Worm (Caenorhabditis elegans) whole organism, mixed stage, embryonic: ENCODE measurements around the gene F11D11.22.

Experiments used
- M03D4.4 ChIP-seq: sonication (generic microtip); optimal IDR thresholded peaks from 2 replicates; lab custom pipeline; 2017; ENCODE audit warnings: mild to moderate bottlenecking, missing genetic modification characterization, missing compliant biosample characterization
- bed-3 ChIP-seq: fragments of 200-800 bp; sonication (Bioruptor generic); optimal IDR thresholded peaks from 3 replicates; lab custom pipeline; 2018; ENCODE audit warnings: mild to moderate bottlenecking, missing genetic modification characterization, moderate library complexity, missing compliant biosample characterization
- blmp-1 ChIP-seq: fragments of 150-350 bp; optimal IDR thresholded peaks from 2 replicates; lab custom pipeline; 2014; ENCODE audit warnings: missing biosample characterization, missing genetic modification characterization
- ceh-39 ChIP-seq: fragments of 150-350 bp; optimal IDR thresholded peaks from 2 replicates; lab custom pipeline; 2014; ENCODE audit warnings: missing biosample characterization, missing genetic modification characterization
- ceh-43 ChIP-seq: fragments of 200-800 bp; sonication (Bioruptor generic); optimal IDR thresholded peaks from 2 replicates; lab custom pipeline; 2018; ENCODE audit warnings: mild to moderate bottlenecking, missing genetic modification characterization, moderate library complexity, missing compliant biosample characterization
- ceh-83 ChIP-seq: fragments of 200-800 bp; sonication (Bioruptor generic); optimal IDR thresholded peaks from 2 replicates; lab custom pipeline; 2018; ENCODE audit warnings: mild to moderate bottlenecking, missing genetic modification characterization, missing compliant biosample characterization
- ces-1 ChIP-seq: fragments of 150-350 bp; optimal IDR thresholded peaks from 2 replicates; lab custom pipeline; 2014; ENCODE audit warnings: missing biosample characterization, missing genetic modification reagents, missing genetic modification characterization
- cnd-1 ChIP-seq: fragments of 200-800 bp; sonication (Bioruptor generic); optimal IDR thresholded peaks from 2 replicates; lab custom pipeline; 2018; ENCODE audit warnings: mild to moderate bottlenecking, missing genetic modification characterization, missing compliant biosample characterization
- drap-1 ChIP-seq: fragments of 200-800 bp; sonication (Bioruptor generic); optimal IDR thresholded peaks from 3 replicates; lab custom pipeline; 2018; ENCODE audit warnings: mild to moderate bottlenecking, missing genetic modification characterization, missing compliant biosample characterization
- elt-1 ChIP-seq: sonication (generic microtip); optimal IDR thresholded peaks from 2 replicates; lab custom pipeline; 2017; ENCODE audit warnings: missing genetic modification characterization, mild to moderate bottlenecking, missing compliant biosample characterization, antibody characterized with exemption, moderate library complexity, borderline replicate concordance; ENCODE audit not compliant: insufficient read depth
- elt-3 ChIP-seq: fragments of 150-350 bp; optimal IDR thresholded peaks from 2 replicates; lab custom pipeline; 2014; ENCODE audit warnings: missing biosample characterization, missing genetic modification characterization
- ham-2 ChIP-seq: fragments of 200-800 bp; sonication (Bioruptor generic); optimal IDR thresholded peaks from 2 replicates; lab custom pipeline; 2018; ENCODE audit warnings: mild to moderate bottlenecking, missing genetic modification characterization, missing compliant biosample characterization
- hlh-1 ChIP-seq: fragments of 150-350 bp; optimal IDR thresholded peaks from 2 replicates; lab custom pipeline; 2014; ENCODE audit warnings: missing biosample characterization, missing genetic modification reagents, missing genetic modification characterization
- lin-32 ChIP-seq: fragments of 200-800 bp; sonication (Bioruptor generic); optimal IDR thresholded peaks from 2 replicates; lab custom pipeline; 2018; ENCODE audit warnings: mild to moderate bottlenecking, missing genetic modification characterization, missing compliant biosample characterization
- lsy-2 ChIP-seq: fragments of 150-350 bp; optimal IDR thresholded peaks from 2 replicates; lab custom pipeline; 2014; ENCODE audit warnings: missing biosample characterization, missing genetic modification characterization
- mab-5 ChIP-seq: fragments of 150-350 bp; optimal IDR thresholded peaks from 2 replicates; lab custom pipeline; 2014; ENCODE audit warnings: missing biosample characterization, missing genetic modification characterization
- mep-1 ChIP-seq: fragments of 150-350 bp; optimal IDR thresholded peaks from 2 replicates; lab custom pipeline; 2017; ENCODE audit warnings: missing biosample characterization, missing genetic modification reagents, missing genetic modification characterization, inconsistent platforms
- nhr-12 ChIP-seq: fragments of 150-350 bp; optimal IDR thresholded peaks from 2 replicates; lab custom pipeline; 2014; ENCODE audit warnings: missing biosample characterization, missing genetic modification characterization
- nhr-2 ChIP-seq: fragments of 150-350 bp; optimal IDR thresholded peaks from 2 replicates; lab custom pipeline; 2014; ENCODE audit warnings: missing biosample characterization, missing genetic modification characterization
- nhr-237 ChIP-seq: fragments of 150-350 bp; optimal IDR thresholded peaks from 2 replicates; lab custom pipeline; 2014; ENCODE audit warnings: missing biosample characterization, missing genetic modification characterization
- nhr-28 ChIP-seq: fragments of 150-350 bp; optimal IDR thresholded peaks from 2 replicates; lab custom pipeline; 2014; ENCODE audit warnings: missing biosample characterization, missing genetic modification characterization
- nhr-76 ChIP-seq: sonication (generic microtip); optimal IDR thresholded peaks from 2 replicates; lab custom pipeline; 2017; ENCODE audit warnings: missing biosample characterization, missing genetic modification characterization
- pha-4 ChIP-seq: fragments of 150-350 bp; optimal IDR thresholded peaks from 2 replicates; lab custom pipeline; 2018; ENCODE audit warnings: missing biosample characterization, missing genetic modification reagents, missing genetic modification characterization
- sptf-1 ChIP-seq: sonication (generic microtip); optimal IDR thresholded peaks from 2 replicates; lab custom pipeline; 2017; ENCODE audit warnings: mild to moderate bottlenecking, missing genetic modification characterization, moderate library complexity, missing compliant biosample characterization
- unc-120 ChIP-seq: sonication (generic microtip); optimal IDR thresholded peaks from 2 replicates; lab custom pipeline; 2017; ENCODE audit warnings: missing genetic modification characterization, missing compliant biosample characterization; ENCODE audit not compliant: poor library complexity, severe bottlenecking
- unc-62 ChIP-seq: fragments of 150-350 bp; optimal IDR thresholded peaks from 2 replicates; lab custom pipeline; 2014; ENCODE audit warnings: missing biosample characterization, missing genetic modification reagents, missing genetic modification characterization
- ztf-11 ChIP-seq: fragments of 150-350 bp; optimal IDR thresholded peaks from 2 replicates; lab custom pipeline; 2014; ENCODE audit warnings: missing biosample characterization, missing genetic modification characterization

F11D11.22 gene

ce11 chrV:18782747-18783146 is 20.6 kb downstream of the F11D11.22 start:
- TF ChIP-seq mab-5 (no peak), hlh-1 (tag; lab: Kevin White, UChicago) (no peak), ceh-39 (tag; lab: Kevin White, UChicago) (no peak), ceh-83 (no peak), lin-32 (no peak), unc-62 (no peak), ces-1 (GFP tag; lab: Kevin White, UChicago) (no peak), sptf-1 (no peak), ham-2 (GFP tag; lab: Kevin White, UChicago) (no peak)

DNA sequence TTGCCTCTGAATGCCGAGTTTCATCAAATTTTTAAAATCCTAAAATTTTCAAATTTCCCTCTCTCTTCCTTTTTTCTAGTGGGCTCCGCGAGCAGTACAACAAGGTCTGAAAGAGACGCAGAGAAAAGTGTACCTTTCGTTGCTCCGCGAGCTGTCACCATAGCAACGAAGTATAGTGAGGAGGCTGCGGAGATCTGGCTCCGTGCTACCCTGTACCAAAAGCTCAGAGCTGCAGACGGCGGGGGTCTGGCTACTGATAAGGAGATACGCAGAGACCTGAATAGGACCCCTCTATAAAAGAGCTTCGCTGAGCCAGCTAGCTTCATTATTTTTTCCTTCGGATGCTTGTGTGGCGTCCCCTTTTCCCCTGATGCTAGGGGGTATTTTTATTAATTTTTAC is 21.3 kb downstream of the F11D11.22 start, which contains the start of gene Y17D7B.10:
Y17D7B.10 (plus strand) TSS at position 243 of the 400 bp plus-strand sequence.
- TF ChIP-seq nhr-76 (tag; lab: Kevin White, UChicago) (no peak), ceh-39 (tag; lab: Kevin White, UChicago) (no peak), pha-4 (tag; lab: Kevin White, UChicago) (no peak), ztf-11 (tag; lab: Kevin White, UChicago) (no peak), bed-3 (GFP tag; lab: Kevin White, UChicago) (no peak), cnd-1 (tag; lab: Kevin White, UChicago) (no peak)

DNA sequence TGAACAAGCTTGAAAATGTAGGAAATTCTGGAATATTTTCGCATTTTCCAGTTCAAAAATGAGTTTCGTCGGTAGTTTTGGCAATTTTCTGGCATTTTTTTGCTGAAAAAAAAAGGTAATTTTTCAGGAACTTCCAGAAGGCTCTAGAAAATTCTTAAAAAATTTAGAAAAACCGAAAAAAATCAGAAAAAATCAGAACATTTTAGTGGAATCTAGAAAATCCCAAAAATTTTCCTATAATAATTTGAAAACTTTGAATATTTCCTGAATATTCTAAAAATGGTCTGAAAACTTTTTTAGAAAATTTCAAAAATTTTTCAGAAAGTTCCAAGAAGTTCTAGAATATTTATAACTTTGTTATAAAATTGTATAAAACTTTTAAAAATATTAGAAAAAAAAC is 24.6 kb downstream of the F11D11.22 start, which contains the start of gene Y17D7B.3:
Y17D7B.3 (minus strand) TSS at position 101 of the 400 bp plus-strand sequence.
- TF ChIP-seq ceh-43 (GFP tag; lab: Kevin White, UChicago) (no peak), ham-2 (GFP tag; lab: Kevin White, UChicago) (no peak), unc-120 (no peak), lsy-2 (no peak), elt-1 (tag; lab: Kevin White, UChicago) (no peak), bed-3 (GFP tag; lab: Kevin White, UChicago) (no peak), lin-32 (no peak), mep-1 (tag; lab: Kevin White, UChicago) (no peak), blmp-1 (tag; lab: Kevin White, UChicago) (no peak), unc-62 (no peak), nhr-2 (tag; lab: Kevin White, UChicago) (no peak), elt-3 (tag; lab: Kevin White, UChicago) (no peak), nhr-76 (tag; lab: Kevin White, UChicago) (no peak)
- TF ChIP-seq, all 35 proteins: peak for 0

- TF ChIP-seq ces-1 (GFP tag; lab: Kevin White, UChicago) (no peak), nhr-76 (tag; lab: Kevin White, UChicago) (no peak), blmp-1 (tag; lab: Kevin White, UChicago) (no peak), ceh-83 (no peak), M03D4.4 (tag; lab: Kevin White, UChicago) (no peak), lsy-2 (no peak), nhr-2 (tag; lab: Kevin White, UChicago) (no peak), nhr-28 (tag; lab: Kevin White, UChicago) (no peak), hlh-1 (tag; lab: Kevin White, UChicago) (no peak), ztf-11 (tag; lab: Kevin White, UChicago) (no peak), nhr-237 (tag; lab: Kevin White, UChicago) (no peak), unc-120 (no peak), unc-62 (no peak)
Observed at ce11 chrV:18787417-18787918, 25.3 kb downstream of the F11D11.22 start, which contains the start of gene Y17D7B.2. Gene Y17D7B.2, plus strand, starts transcription at chrV:18787739.

ce11 chrV:18790658-18791057 is 28.5 kb downstream of the F11D11.22 start, which contains the start of gene nhr-231:
Gene nhr-231, plus strand, starts transcription at chrV:18790958.
- no peak for TF ChIP-seq nhr-237 (tag; lab: Kevin White, UChicago)

- TF ChIP-seq nhr-12 (no peak), nhr-237 (tag; lab: Kevin White, UChicago) (no peak), sptf-1 (no peak), M03D4.4 (tag; lab: Kevin White, UChicago) (no peak), lin-32 (no peak), drap-1 (no peak), nhr-76 (tag; lab: Kevin White, UChicago) (no peak), ztf-11 (tag; lab: Kevin White, UChicago) (no peak), elt-1 (tag; lab: Kevin White, UChicago) (no peak)
Observed at ce11 chrV:18800811-18801210, 38.7 kb downstream of the F11D11.22 start, which contains the start of gene nhr-170. Gene nhr-170, minus strand, starts transcription at chrV:18800826.
